Fruit fly (Drosophila melanogaster): ENCODE data around the gene Lk.

The Lk gene

dm6 chr3L:14564404-14564803 lies 3.8 kb upstream of the Lk start (continued):
- TF ChIP-seq CG15479 (GFP tag; optimal IDR thresholded peaks at IDR 0.05), result peak; percentile 43
- no peak for TF ChIP-seq CG1529 (GFP tag; optimal IDR thresholded peaks at IDR 0.05)
- TF ChIP-seq sc (optimal IDR thresholded peaks at IDR 0.05), result no peak
- no peak for TF ChIP-seq sc (GFP tag; optimal IDR thresholded peaks at IDR 0.05)
- no peak for TF ChIP-seq HLH4C (GFP tag; IDR thresholded peaks at IDR 0.05; ENCODE audit: partially characterized antibody)
- TF ChIP-seq tna (GFP tag; IDR thresholded peaks at IDR 0.05; ENCODE audit: partially characterized antibody), result no peak
- TF ChIP-seq Stat92E (GFP tag; optimal IDR thresholded peaks at IDR 0.05), result no peak
- peak; percentile 19 for TF ChIP-seq Hmr (GFP tag; optimal IDR thresholded peaks at IDR 0.05)
- no peak for TF ChIP-seq Vsx1 (GFP tag; optimal IDR thresholded peaks at IDR 0.05)
- no peak for TF ChIP-seq E2f2 (GFP tag; IDR thresholded peaks at IDR 0.05)
- TF ChIP-seq CG3726 (GFP tag; IDR thresholded peaks at IDR 0.05), result no peak
- TF ChIP-seq CG13424 (tag; optimal IDR thresholded peaks at IDR 0.05), result no peak
- TF ChIP-seq cas (GFP tag; IDR thresholded peaks at IDR 0.05), result no peak
- TF ChIP-seq CG7372 (GFP tag; IDR thresholded peaks at IDR 0.05), result no peak
- no peak for TF ChIP-seq pho (GFP tag; optimal IDR thresholded peaks at IDR 0.05)
- TF ChIP-seq CG1792 (GFP tag; optimal IDR thresholded peaks at IDR 0.05), result no peak
- no peak for TF ChIP-seq nerfin-1 (tag; optimal IDR thresholded peaks at IDR 0.05)
- TF ChIP-seq CG9727 (GFP tag; optimal IDR thresholded peaks at IDR 0.05), result no peak
- no peak for TF ChIP-seq tll (GFP tag; optimal IDR thresholded peaks at IDR 0.05)
- TF ChIP-seq zf30C (GFP tag; optimal IDR thresholded peaks at IDR 0.05), result no peak
- TF ChIP-seq CG14441 (GFP tag; IDR thresholded peaks at IDR 0.05), result no peak
- no peak for TF ChIP-seq Dref (GFP tag; IDR thresholded peaks at IDR 0.05)
- TF ChIP-seq Ets97D (GFP tag; optimal IDR thresholded peaks at IDR 0.05), result no peak
- no peak for TF ChIP-seq CG18262 (tag; optimal IDR thresholded peaks at IDR 0.05)
- no peak for TF ChIP-seq CG14014 (GFP tag; IDR thresholded peaks at IDR 0.05)
- TF ChIP-seq CG31441 (GFP tag; IDR thresholded peaks at IDR 0.05), result no peak
- peak; percentile 3 for TF ChIP-seq CG7987 (GFP tag; optimal IDR thresholded peaks at IDR 0.05)
- TF ChIP-seq CG3281 (GFP tag; optimal IDR thresholded peaks at IDR 0.05), result peak; percentile 30
- no peak for TF ChIP-seq Awh (GFP tag; IDR thresholded peaks at IDR 0.05)
- TF ChIP-seq CG18619 (GFP tag; optimal IDR thresholded peaks at IDR 0.05), result no peak
- peak; percentile 19 for TF ChIP-seq CG6813 (GFP tag; optimal IDR thresholded peaks at IDR 0.05)
- TF ChIP-seq Trl (optimal IDR thresholded peaks at IDR 0.05), result no peak
- TF ChIP-seq Trl (GFP tag; optimal IDR thresholded peaks at IDR 0.05), result no peak
- TF ChIP-seq CG2712 (tag; optimal IDR thresholded peaks at IDR 0.05), result no peak
- TF ChIP-seq en (GFP tag; optimal IDR thresholded peaks at IDR 0.05), result no peak
- TF ChIP-seq wor (GFP tag; IDR thresholded peaks at IDR 0.05), result no peak
- no peak for TF ChIP-seq Lpt (GFP tag; optimal IDR thresholded peaks at IDR 0.05)
- no peak for TF ChIP-seq CG2129 (GFP tag; IDR thresholded peaks at IDR 0.05; ENCODE audit: partially characterized antibody)
- no peak for TF ChIP-seq HmgZ (tag; optimal IDR thresholded peaks at IDR 0.05)
- no peak for TF ChIP-seq fd96Cb (tag; optimal IDR thresholded peaks at IDR 0.05)
- TF ChIP-seq kay (GFP tag; optimal IDR thresholded peaks at IDR 0.05), result no peak
- TF ChIP-seq Dip2 (GFP tag; IDR thresholded peaks at IDR 0.05), result no peak
- TF ChIP-seq Med (GFP tag), result no peak
- TF ChIP-seq crol (GFP tag; IDR thresholded peaks at IDR 0.05), result no peak
- no peak for TF ChIP-seq mld (GFP tag; IDR thresholded peaks at IDR 0.05; ENCODE audit: partially characterized antibody)
- no peak for TF ChIP-seq jumu (GFP tag; optimal IDR thresholded peaks at IDR 0.05)
- TF ChIP-seq Jarid2 (GFP tag; optimal IDR thresholded peaks at IDR 0.05), result no peak
- TF ChIP-seq stc (GFP tag; IDR thresholded peaks at IDR 0.05), result no peak
- TF ChIP-seq cad (GFP tag; optimal IDR thresholded peaks at IDR 0.05), result no peak
- TF ChIP-seq sob (GFP tag; IDR thresholded peaks at IDR 0.05), result no peak
- no peak for TF ChIP-seq tio (GFP tag; optimal IDR thresholded peaks at IDR 0.05)
- no peak for TF ChIP-seq tx (GFP tag; optimal IDR thresholded peaks at IDR 0.05)
